Fruit fly (Drosophila melanogaster) whole organism, larva: ENCODE data around the gene CG15005.

Experiments used
- noc ChIP-seq: fragments of 200-800 bp; sonication (Bioruptor generic); optimal IDR thresholded peaks from 3 replicates; lab custom pipeline; 2019; ENCODE audit warnings: missing biosample characterization, mild to moderate bottlenecking, missing genetic modification characterization, moderate library complexity

CG15005 gene

DNA sequence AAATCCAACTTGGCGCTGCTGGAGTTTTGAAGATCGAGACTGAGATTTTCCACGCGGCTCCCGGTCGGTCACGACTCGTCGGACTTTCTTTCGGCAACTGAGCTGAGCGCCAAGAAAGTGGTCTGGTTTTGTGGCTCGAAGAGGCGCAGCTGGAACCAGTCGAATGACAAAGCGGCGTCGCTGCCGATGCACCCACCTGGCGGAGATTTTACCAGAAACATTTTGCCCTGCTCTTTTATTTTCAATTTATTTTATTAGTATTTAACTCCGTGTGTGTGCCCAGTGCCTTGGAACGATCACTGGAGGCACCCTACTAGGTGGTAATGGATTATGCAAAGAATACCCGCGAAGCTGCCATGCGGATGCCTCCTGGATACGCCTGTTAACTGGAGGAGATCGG lies at the start of gene CG15005:
CG15005 (minus strand) TSS at position 101 of the 400 bp plus-strand sequence.
- no peak for TF ChIP-seq noc

dm6 chr3L:4253611-4254300 lies 49.6 kb upstream of the CG15005 start:
- TF ChIP-seq noc = no peak

- TF ChIP-seq noc = no peak
Observed at dm6 chr3L:4252862-4253610, 48.9 kb upstream of the CG15005 start.

DNA sequence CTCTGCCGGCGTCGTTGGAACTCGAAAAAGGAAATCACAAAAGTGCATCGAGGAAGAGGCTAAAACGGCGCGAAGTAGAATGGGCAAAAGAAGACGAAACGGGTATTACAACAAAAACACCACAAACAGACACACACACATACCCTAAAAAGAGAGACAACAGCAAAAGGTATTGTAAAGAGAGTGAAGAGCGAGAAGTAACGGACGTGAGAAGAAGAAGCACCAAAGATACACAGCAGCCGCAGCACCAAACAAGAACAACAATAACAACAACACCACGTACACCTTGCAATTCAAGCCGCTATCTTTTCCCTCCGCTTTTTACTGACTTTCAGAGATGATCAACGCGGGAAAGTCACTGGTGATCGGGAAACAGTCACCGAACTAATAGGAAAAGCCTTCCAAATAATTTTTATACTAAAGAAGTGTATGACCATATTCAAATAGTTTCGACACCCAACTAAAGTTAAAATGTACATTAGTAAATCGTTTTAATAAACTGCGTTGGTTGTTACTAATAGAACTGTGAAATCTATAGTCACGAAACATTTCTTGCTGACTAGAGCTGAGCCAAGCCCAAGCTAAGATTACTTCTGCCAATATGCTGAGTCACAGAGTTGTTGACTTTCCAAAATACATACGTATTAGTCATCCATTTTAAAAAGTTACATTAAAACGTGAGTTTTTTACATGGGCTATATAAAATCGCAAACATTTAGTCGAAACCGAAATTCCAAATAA lies 48.2 kb upstream of the CG15005 start:
- no peak for TF ChIP-seq noc

dm6 chr3L:4242428-4242827 lies 38.3 kb upstream of the CG15005 start, which contains the start of gene pav:
Gene pav, plus strand, starts transcription at chr3L:4242734.
- no peak for TF ChIP-seq noc

dm6 chr3L:4239442-4240322 lies 35.5 kb upstream of the CG15005 start, which contains the start of gene Sqor:
Gene Sqor, plus strand, starts transcription at chr3L:4240173.
- peak; percentile 96 for TF ChIP-seq noc

dm6 chr3L:4238195-4238594 lies 34.1 kb upstream of the CG15005 start:
- no peak for TF ChIP-seq noc

DNA sequence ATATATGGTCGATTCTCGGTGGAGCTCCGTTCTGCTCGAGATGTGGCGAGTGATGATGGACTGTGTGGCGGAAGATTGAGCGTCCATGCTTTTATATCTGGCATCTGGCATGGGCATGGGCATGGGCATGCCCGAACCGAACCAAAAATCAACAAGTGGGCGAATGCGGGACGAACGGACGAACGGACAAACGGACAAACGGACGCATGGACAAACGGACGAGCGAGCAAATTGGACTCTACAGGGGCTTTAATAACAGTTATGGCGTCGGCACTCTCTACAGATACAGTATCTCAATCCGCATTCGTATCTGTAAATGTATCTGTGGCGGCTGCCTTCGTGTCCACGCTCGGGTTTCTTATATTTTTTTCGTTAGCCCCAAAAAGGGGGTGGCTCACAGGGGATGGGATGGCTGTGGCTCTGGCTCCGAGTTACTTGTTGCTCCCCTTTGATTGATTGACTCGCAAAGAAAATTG lies 32.0 kb upstream of the CG15005 start, which contains the start of gene ImpL2:
ImpL2 (minus strand) TSS at position 51 of the 476 bp plus-strand sequence.
- no peak for TF ChIP-seq noc

dm6 chr3L:4233603-4234277 lies 29.6 kb upstream of the CG15005 start:
- no peak for TF ChIP-seq noc

DNA sequence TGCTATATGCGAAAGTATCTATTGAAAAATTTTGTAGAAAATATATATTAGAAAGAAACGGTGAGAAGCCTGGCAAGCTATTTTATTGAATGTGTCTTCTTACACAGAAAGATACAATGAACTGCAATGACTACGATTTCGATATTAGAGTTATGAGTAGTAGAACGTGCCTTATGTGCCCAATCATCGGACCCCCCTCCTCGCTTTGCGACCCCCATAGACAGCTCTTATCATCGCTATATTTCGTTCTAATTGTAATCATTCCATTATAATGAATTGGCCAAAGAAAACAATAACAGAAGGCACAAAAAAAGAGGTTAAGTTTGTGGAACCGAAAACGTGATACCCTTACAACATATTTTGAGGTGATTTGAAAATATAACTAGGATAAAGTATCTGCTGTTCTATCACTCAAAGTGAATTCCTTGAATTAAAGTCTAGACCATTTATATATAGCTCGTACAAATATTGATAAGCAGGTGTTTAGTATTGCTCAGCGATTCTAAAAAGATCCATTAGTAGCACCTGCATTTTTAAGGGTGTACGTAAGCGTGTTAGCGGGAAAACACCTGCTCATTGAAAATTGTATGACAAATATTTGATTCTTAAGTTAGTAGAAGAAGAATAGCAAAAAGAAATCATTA lies 28.7 kb upstream of the CG15005 start:
- peak; percentile 50 for TF ChIP-seq noc

DNA sequence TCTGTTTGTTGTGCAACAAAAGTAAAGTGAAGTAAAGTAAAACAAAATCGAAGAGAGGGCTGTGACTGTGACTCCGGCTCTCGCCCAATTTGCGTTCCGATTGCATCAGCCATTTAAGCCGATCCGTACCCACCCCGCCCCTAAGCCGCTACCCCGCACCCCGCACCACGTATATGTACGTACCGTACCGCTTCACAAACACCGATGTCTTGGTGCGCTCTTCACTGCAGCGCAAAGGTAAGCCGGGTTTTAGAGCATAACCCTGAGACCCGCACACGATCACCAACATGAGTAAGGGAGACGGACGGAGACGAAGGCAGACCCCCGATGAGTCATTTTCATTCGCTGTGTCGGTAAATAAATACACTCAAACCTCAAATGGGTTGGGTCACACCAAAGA lies 28.1 kb upstream of the CG15005 start:
- TF ChIP-seq noc = no peak

DNA sequence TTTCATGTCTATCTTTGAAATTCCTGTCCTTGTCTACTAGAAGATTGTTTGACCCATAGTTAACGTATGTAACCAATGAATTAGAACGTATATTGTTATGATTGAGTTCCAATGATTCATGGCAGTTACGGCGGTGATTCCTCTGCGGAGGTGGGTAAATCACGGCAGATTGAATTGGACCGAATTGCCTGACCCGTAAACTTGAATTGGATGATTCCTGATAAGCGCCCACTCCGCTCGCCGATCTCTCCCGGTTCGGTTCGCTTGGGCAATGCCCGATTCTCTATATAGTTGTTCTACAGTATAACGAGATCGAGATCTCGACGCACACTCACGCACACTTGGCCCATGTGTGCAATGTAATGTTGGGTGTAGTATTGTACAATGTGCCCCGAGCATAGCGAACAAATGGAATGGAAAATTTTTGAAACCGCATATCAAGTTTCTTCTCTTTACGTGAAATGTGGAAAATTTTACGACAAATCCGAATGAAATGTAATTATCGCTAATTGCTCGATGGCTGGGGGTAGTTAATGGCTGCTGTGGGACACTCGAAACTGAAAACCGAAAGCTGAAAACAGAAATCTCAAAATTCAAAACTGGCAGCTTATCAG lies 27.4 kb upstream of the CG15005 start:
- TF ChIP-seq noc = no peak

dm6 chr3L:4230357-4230901 lies 26.3 kb upstream of the CG15005 start:
- TF ChIP-seq noc = no peak

dm6 chr3L:4229365-4229967 lies 25.3 kb upstream of the CG15005 start:
- TF ChIP-seq noc = no peak
